Fruit fly (Drosophila melanogaster) whole organism, embryonic: ENCODE data around the gene Fancd2.
A peak's percentile ranks its signal among the peaks of the same experiment; 100 is the strongest.

Experiments
- Aef1 ChIP-seq: fragments of 200-800 bp; sonication (Bioruptor generic); IDR thresholded peaks from 3 replicates; pipeline ENCODE4 v1.3.6; 2022; ENCODE audit warnings: missing biosample characterization, missing genetic modification characterization
- CG11456 ChIP-seq: fragments of 200-800 bp; sonication (Bioruptor generic); IDR thresholded peaks from 3 replicates; pipeline ENCODE4 v1.3.6; 2022; ENCODE audit warnings: missing biosample characterization, missing genetic modification characterization
- CG12104 ChIP-seq: fragments of 200-800 bp; sonication (Bioruptor generic); optimal IDR thresholded peaks from 3 replicates; lab custom pipeline; 2016; ENCODE audit warnings: missing biosample characterization, missing genetic modification characterization
- CG12299 ChIP-seq: fragments of 200-800 bp; sonication (Bioruptor generic); optimal IDR thresholded peaks from 2 replicates; lab custom pipeline; 2018; ENCODE audit warnings: missing biosample characterization, mild to moderate bottlenecking, missing genetic modification characterization
- CG14441 ChIP-seq: fragments of 200-800 bp; sonication (Bioruptor generic); IDR thresholded peaks from 2 replicates; pipeline ENCODE4 v1.3.6; 2022; ENCODE audit warnings: missing biosample characterization, missing genetic modification characterization
- CG15514 ChIP-seq: fragments of 200-800 bp; sonication (Bioruptor generic); optimal IDR thresholded peaks from 3 replicates; lab custom pipeline; 2017; ENCODE audit warnings: missing biosample characterization, missing genetic modification characterization, mild to moderate bottlenecking, moderate library complexity, missing genetic modification reagents
- CG17359 ChIP-seq: fragments of 200-800 bp; sonication (Bioruptor generic); optimal IDR thresholded peaks from 3 replicates; lab custom pipeline; 2018; ENCODE audit warnings: missing biosample characterization, mild to moderate bottlenecking, missing genetic modification characterization, moderate library complexity
- CG17829 ChIP-seq: fragments of 200-800 bp; optimal IDR thresholded peaks from 2 replicates; lab custom pipeline; 2019; ENCODE audit warnings: missing biosample characterization, mild to moderate bottlenecking, missing genetic modification characterization, moderate library complexity
- CG1792 ChIP-seq: fragments of 200-800 bp; sonication (Bioruptor generic); optimal IDR thresholded peaks from 2 replicates; lab custom pipeline; 2016; ENCODE audit warnings: missing biosample characterization, missing genetic modification characterization
- CG2116 ChIP-seq: fragments of 200-800 bp; sonication (Bioruptor generic); optimal IDR thresholded peaks from 3 replicates; lab custom pipeline; 2018; ENCODE audit warnings: missing biosample characterization, mild to moderate bottlenecking, missing genetic modification characterization
- CG2678 ChIP-seq: fragments of 200-800 bp; sonication (Bioruptor generic); optimal IDR thresholded peaks from 3 replicates; lab custom pipeline; 2019; ENCODE audit warnings: missing biosample characterization, mild to moderate bottlenecking, missing genetic modification characterization, moderate library complexity
- CG32767 ChIP-seq: fragments of 200-800 bp; sonication (Bioruptor generic); IDR thresholded peaks from 2 replicates; pipeline ENCODE4 v1.3.6; 2022; ENCODE audit warnings: missing biosample characterization, missing genetic modification characterization
- CG33557 ChIP-seq: fragments of 200-800 bp; sonication (Bioruptor generic); optimal IDR thresholded peaks from 2 replicates; lab custom pipeline; 2019; ENCODE audit warnings: missing biosample characterization, mild to moderate bottlenecking, missing genetic modification characterization, moderate library complexity
- CG34376 ChIP-seq: fragments of 200-800 bp; sonication (Bioruptor generic); optimal IDR thresholded peaks from 2 replicates; lab custom pipeline; 2018; ENCODE audit warnings: missing biosample characterization, mild to moderate bottlenecking, missing genetic modification characterization
- CG34422 ChIP-seq: fragments of 200-800 bp; sonication (Bioruptor generic); IDR thresholded peaks from 3 replicates; pipeline ENCODE4 v1.3.6; 2022; ENCODE audit warnings: missing biosample characterization, missing genetic modification characterization
- CG3838 ChIP-seq: fragments of 200-800 bp; sonication (Bioruptor generic); optimal IDR thresholded peaks from 3 replicates; lab custom pipeline; 2016; ENCODE audit warnings: missing biosample characterization, missing genetic modification characterization
- CG43689 ChIP-seq: fragments of 200-800 bp; sonication (Bioruptor generic); IDR thresholded peaks from 2 replicates; pipeline ENCODE4 v1.3.6; 2022; ENCODE audit warnings: missing biosample characterization, missing genetic modification characterization
- CG4820 ChIP-seq: fragments of 200-800 bp; sonication (Bioruptor generic); optimal IDR thresholded peaks from 3 replicates; lab custom pipeline; 2016; ENCODE audit warnings: missing biosample characterization, missing genetic modification characterization
- CG7839 ChIP-seq: fragments of 200-800 bp; sonication (Bioruptor generic); optimal IDR thresholded peaks from 3 replicates; lab custom pipeline; 2018; ENCODE audit warnings: missing biosample characterization, mild to moderate bottlenecking, missing genetic modification characterization, moderate library complexity
- CG7963 ChIP-seq: fragments of 200-800 bp; sonication (Bioruptor generic); IDR thresholded peaks from 3 replicates; pipeline ENCODE4 v1.3.6; 2022; ENCODE audit warnings: missing biosample characterization, missing genetic modification characterization; ENCODE audit not compliant: partially characterized antibody
- Camta ChIP-seq: fragments of 200-800 bp; sonication (Bioruptor generic); optimal IDR thresholded peaks from 2 replicates; lab custom pipeline; 2016; ENCODE audit warnings: missing biosample characterization, missing genetic modification characterization
- Dp ChIP-seq: fragments of 200-800 bp; sonication (Bioruptor generic); optimal IDR thresholded peaks from 2 replicates; lab custom pipeline; 2018; ENCODE audit warnings: missing biosample characterization, mild to moderate bottlenecking, missing genetic modification characterization, moderate library complexity
- E2f2 ChIP-seq: fragments of 200-800 bp; sonication (Bioruptor generic); IDR thresholded peaks from 2 replicates; pipeline ENCODE4 v1.3.6; 2022; ENCODE audit warnings: missing biosample characterization, missing genetic modification characterization
- Fer3 ChIP-seq: fragments of 200-800 bp; sonication (Bioruptor generic); optimal IDR thresholded peaks from 2 replicates; lab custom pipeline; 2018; ENCODE audit warnings: missing biosample characterization, mild to moderate bottlenecking, missing genetic modification characterization, moderate library complexity
- Med ChIP-seq: fragments of 200-800 bp; sonication (Bioruptor generic); peaks from one replicate; lab custom pipeline; 2016; ENCODE audit warnings: missing biosample characterization, missing genetic modification characterization, mild to moderate bottlenecking, inconsistent platforms, moderate library complexity
- Nf-YC ChIP-seq: fragments of 200-800 bp; optimal IDR thresholded peaks from 3 replicates; lab custom pipeline; 2019; ENCODE audit warnings: missing biosample characterization, mild to moderate bottlenecking, missing genetic modification characterization, moderate library complexity
- Opbp ChIP-seq: fragments of 200-800 bp; sonication (Bioruptor generic); IDR thresholded peaks from 3 replicates; pipeline ENCODE4 v1.3.6; 2022; ENCODE audit warnings: missing biosample characterization, missing genetic modification characterization; ENCODE audit not compliant: partially characterized antibody
- Sox100B ChIP-seq: fragments of 200-800 bp; sonication (Bioruptor generic); optimal IDR thresholded peaks from 3 replicates; lab custom pipeline; 2018; ENCODE audit warnings: missing biosample characterization, mild to moderate bottlenecking, missing genetic modification characterization
- Sry-δ ChIP-seq: fragments of 200-800 bp; sonication (Bioruptor generic); optimal IDR thresholded peaks from 2 replicates; lab custom pipeline; 2016; ENCODE audit warnings: missing biosample characterization, missing genetic modification characterization
- Vsx1 ChIP-seq: fragments of 200-800 bp; sonication (Bioruptor generic); optimal IDR thresholded peaks from 2 replicates; lab custom pipeline; 2017; ENCODE audit warnings: missing biosample characterization, mild to moderate bottlenecking, missing genetic modification characterization, missing genetic modification reagents
- Xrp1 ChIP-seq: fragments of 200-800 bp; sonication (Bioruptor generic); IDR thresholded peaks from 2 replicates; pipeline ENCODE4 v1.3.6; 2022; ENCODE audit warnings: missing biosample characterization, missing genetic modification characterization
- dan ChIP-seq: fragments of 200-800 bp; sonication (Bioruptor generic); IDR thresholded peaks from 2 replicates; pipeline ENCODE4 v1.3.6; 2022; ENCODE audit warnings: missing biosample characterization, missing genetic modification characterization
- emc ChIP-seq: fragments of 200-800 bp; sonication (Bioruptor generic); optimal IDR thresholded peaks from 2 replicates; lab custom pipeline; 2016; ENCODE audit warnings: missing biosample characterization, missing genetic modification characterization
- ewg ChIP-seq: fragments of 200-800 bp; sonication (Bioruptor generic); optimal IDR thresholded peaks from 3 replicates; lab custom pipeline; 2017; ENCODE audit warnings: mild to moderate bottlenecking, missing biosample characterization, missing genetic modification reagents, missing genetic modification characterization
- gcm2 ChIP-seq: fragments of 200-800 bp; sonication (Bioruptor generic); optimal IDR thresholded peaks from 2 replicates; lab custom pipeline; 2016; ENCODE audit warnings: missing biosample characterization, missing genetic modification characterization
- gem ChIP-seq: fragments of 200-800 bp; sonication (Bioruptor generic); optimal IDR thresholded peaks from 2 replicates; lab custom pipeline; 2019; ENCODE audit warnings: missing biosample characterization, mild to moderate bottlenecking, missing genetic modification characterization, moderate library complexity
- ind ChIP-seq: fragments of 200-800 bp; sonication (Bioruptor generic); optimal IDR thresholded peaks from 3 replicates; lab custom pipeline; 2016; ENCODE audit warnings: missing biosample characterization, missing genetic modification characterization
- kah ChIP-seq: fragments of 200-800 bp; sonication (Bioruptor generic); optimal IDR thresholded peaks from 2 replicates; lab custom pipeline; 2018; ENCODE audit warnings: missing biosample characterization, mild to moderate bottlenecking, missing genetic modification characterization
- lab ChIP-seq: fragments of 200-800 bp; sonication (Bioruptor generic); optimal IDR thresholded peaks from 3 replicates; lab custom pipeline; 2017; ENCODE audit warnings: missing biosample characterization, missing genetic modification characterization, mild to moderate bottlenecking, moderate library complexity, missing genetic modification reagents
- pita ChIP-seq: fragments of 200-800 bp; sonication (Bioruptor generic); optimal IDR thresholded peaks from 2 replicates; lab custom pipeline; 2017; ENCODE audit warnings: missing biosample characterization, mild to moderate bottlenecking, missing genetic modification characterization
- ranshi ChIP-seq: fragments of 200-800 bp; sonication (Bioruptor generic); IDR thresholded peaks from 2 replicates; pipeline ENCODE4 v1.3.6; 2022; ENCODE audit warnings: missing biosample characterization, missing genetic modification characterization
- row ChIP-seq: fragments of 200-800 bp; sonication (Bioruptor generic); IDR thresholded peaks from 3 replicates; pipeline ENCODE4 v1.3.6; 2022; ENCODE audit warnings: missing biosample characterization, missing genetic modification characterization
- sens ChIP-seq: fragments of 200-800 bp; sonication (Bioruptor generic); peaks from one replicate; lab custom pipeline; 2016; ENCODE audit warnings: missing biosample characterization, missing genetic modification characterization
- sug ChIP-seq: fragments of 200-800 bp; optimal IDR thresholded peaks from 2 replicates; lab custom pipeline; 2019; ENCODE audit warnings: missing biosample characterization, mild to moderate bottlenecking, missing genetic modification characterization, moderate library complexity
- yki ChIP-seq: fragments of >200 bp; optimal IDR thresholded peaks from 3 replicates; lab custom pipeline; 2018
- zf30C ChIP-seq: fragments of 200-800 bp; sonication (Bioruptor generic); optimal IDR thresholded peaks from 3 replicates; lab custom pipeline; 2018; ENCODE audit warnings: missing biosample characterization, mild to moderate bottlenecking, missing genetic modification characterization

Fancd2 gene

DNA sequence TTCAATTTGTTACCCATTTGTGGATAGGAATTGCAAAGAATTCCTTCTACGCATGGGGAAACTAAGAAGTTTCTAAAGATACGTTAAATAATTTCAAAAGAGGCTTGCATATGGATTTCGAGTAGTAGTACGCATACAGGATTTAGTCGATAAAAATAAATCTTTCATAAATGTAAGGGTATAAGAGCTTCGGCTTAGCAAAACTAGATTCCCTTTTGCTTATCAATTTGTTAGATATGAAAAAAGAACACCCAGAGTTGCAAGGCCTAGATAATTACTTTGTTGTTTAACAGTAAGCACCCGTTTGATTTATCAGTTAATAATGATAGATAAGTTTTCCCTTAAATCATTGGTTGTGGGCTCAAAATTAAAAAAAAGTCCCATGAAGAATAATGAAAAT is 29.5 kb upstream of the Fancd2 start (continued):
- TF ChIP-seq Xrp1 (peak; percentile 39; the same call in 1 of the 2 replicates), E2f2 (no peak), gcm2 (GFP tag; lab: Kevin White, UChicago) (no peak), yki (lab: Kevin White, UChicago) (no peak), Aef1 (GFP tag; lab: Robert Waterston, UW) (no peak), CG2116 (GFP tag; lab: Kevin White, UChicago) (no peak), Nf-YC (tag; lab: Kevin White, UChicago) (peak; percentile 22), CG3838 (no peak), CG12299 (tag; lab: Kevin White, UChicago) (no peak), gem (no peak), CG43689 (no peak), Sox100B (no peak), CG12104 (GFP tag; lab: Kevin White, UChicago) (no peak), lab (GFP tag; lab: Kevin White, UChicago) (peak; percentile 85), dan (GFP tag; lab: Robert Waterston, UW) (no peak), ranshi (GFP tag; lab: Robert Waterston, UW) (no peak), row (GFP tag; lab: Robert Waterston, UW) (peak; percentile 71), zf30C (GFP tag; lab: Kevin White, UChicago) (no peak), Fer3 (peak; percentile 37), CG34422 (GFP tag; lab: Robert Waterston, UW) (no peak), CG33557 (no peak), CG32767 (no peak), Vsx1 (no peak), CG1792 (GFP tag; lab: Kevin White, UChicago) (no peak), CG7839 (peak; percentile 39), CG7963 (GFP tag; lab: Robert Waterston, UW) (no peak), Opbp (no peak), CG17359 (no peak), CG2678 (tag; lab: Kevin White, UChicago) (peak; percentile 43), ewg (GFP tag; lab: Kevin White, UChicago) (no peak), CG14441 (GFP tag; lab: Robert Waterston, UW) (0 out of 2 replicates have a peak, but pooled peaks have one; percentile 30), CG4820 (GFP tag; lab: Kevin White, UChicago) (no peak), sens (peak; percentile 76), Med (GFP tag; lab: Kevin White, UChicago) (peak; percentile 12), Dp (GFP tag; lab: Kevin White, UChicago) (no peak), CG17829 (no peak), CG34376 (GFP tag; lab: Kevin White, UChicago) (peak; percentile 58), Sry-δ (GFP tag; lab: Kevin White, UChicago) (no peak), CG15514 (GFP tag; lab: Kevin White, UChicago) (no peak), Camta (GFP tag; lab: Kevin White, UChicago) (no peak), sug (tag; lab: Kevin White, UChicago) (peak; percentile 27), CG11456 (GFP tag; lab: Robert Waterston, UW) (no peak), pita (GFP tag; lab: Kevin White, UChicago) (no peak), emc (GFP tag; lab: Kevin White, UChicago) (no peak), ind (GFP tag; lab: Kevin White, UChicago) (no peak), kah (GFP tag; lab: Kevin White, UChicago) (no peak)
